Fruit fly (Drosophila melanogaster): ENCODE results near the gene CG6073.

The CG6073 gene

DNA sequence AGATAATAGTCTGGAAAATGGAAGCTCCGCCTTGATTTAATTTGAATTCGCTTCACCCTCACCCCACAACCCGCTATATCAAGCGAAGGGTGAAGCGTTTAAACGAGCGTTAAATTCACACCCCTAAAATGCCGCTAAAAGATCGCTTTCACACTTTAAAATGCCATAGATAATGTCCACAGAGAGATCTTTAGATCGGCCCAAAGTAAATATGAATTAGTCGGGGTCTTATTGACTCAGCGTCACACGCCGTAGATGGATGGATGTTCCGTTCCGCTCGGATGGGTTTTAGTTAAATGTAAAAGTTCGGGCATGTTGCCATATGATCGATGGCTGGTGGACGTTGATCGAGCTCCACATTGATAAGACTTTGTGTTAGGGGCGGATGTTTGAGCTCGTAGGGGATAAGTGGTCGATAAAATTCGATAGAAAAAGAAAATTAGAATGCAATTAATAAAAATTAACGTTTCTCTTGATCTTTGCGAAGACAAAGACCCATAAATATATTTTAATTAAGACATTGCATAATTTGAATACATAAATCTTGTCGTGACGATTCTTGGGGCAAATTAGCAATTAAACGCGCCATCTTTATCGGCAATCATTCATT, 39.5 kb upstream of the CG6073 start (continued):
- peak; percentile 86 for TF ChIP-seq CG8944 (GFP tag; optimal IDR thresholded peaks at IDR 0.05)
- no peak for TF ChIP-seq Doc2 (GFP tag; IDR thresholded peaks at IDR 0.05)
- peak; percentile 87 for TF ChIP-seq CG7786 (GFP tag; optimal IDR thresholded peaks at IDR 0.05)
- peak; percentile 86 for TF ChIP-seq Rfx (GFP tag; IDR thresholded peaks at IDR 0.05)
- peak; percentile 73 for TF ChIP-seq CG3838 (GFP tag; optimal IDR thresholded peaks at IDR 0.05)
- peak; percentile 73 for TF ChIP-seq CG14710 (tag; optimal IDR thresholded peaks at IDR 0.05)
- peak; percentile 80 for TF ChIP-seq B-H2 (GFP tag; optimal IDR thresholded peaks at IDR 0.05)
- no peak for TF ChIP-seq CG42726 (GFP tag; IDR thresholded peaks at IDR 0.05; ENCODE audit: partially characterized antibody)
- TF ChIP-seq CG31388 (GFP tag; optimal IDR thresholded peaks at IDR 0.05) = no peak
- TF ChIP-seq CG18262 (tag; optimal IDR thresholded peaks at IDR 0.05) = peak; percentile 68
- peak; percentile 86 for TF ChIP-seq CG6175 (GFP tag; IDR thresholded peaks at IDR 0.05)
- no peak for TF ChIP-seq Kr (GFP tag; optimal IDR thresholded peaks at IDR 0.05)
- peak; percentile 58 for TF ChIP-seq Rx (GFP tag; IDR thresholded peaks at IDR 0.05)
- TF ChIP-seq CG5245 (GFP tag; optimal IDR thresholded peaks at IDR 0.05) = peak; percentile 60
- peak; percentile 65 for TF ChIP-seq CG3847 (GFP tag; IDR thresholded peaks at IDR 0.05)
- TF ChIP-seq D19A (tag; optimal IDR thresholded peaks at IDR 0.05) = peak; percentile 58
- peak; percentile 63 for TF ChIP-seq Sry-δ (GFP tag; optimal IDR thresholded peaks at IDR 0.05)
- peak; percentile 43 for TF ChIP-seq Hand (GFP tag; optimal IDR thresholded peaks at IDR 0.05)
- peak; percentile 94 for TF ChIP-seq CG2875 (GFP tag; optimal IDR thresholded peaks at IDR 0.05)
- no peak for TF ChIP-seq dan (GFP tag; IDR thresholded peaks at IDR 0.05)
- peak; percentile 92 for TF ChIP-seq Hmr (GFP tag; optimal IDR thresholded peaks at IDR 0.05)
- TF ChIP-seq CG30431 (GFP tag; optimal IDR thresholded peaks at IDR 0.05) = peak; percentile 40
- TF ChIP-seq bcd (GFP tag; optimal IDR thresholded peaks at IDR 0.05) = peak; percentile 72
- peak; percentile 98 for TF ChIP-seq Med (GFP tag)
- TF ChIP-seq jumu (GFP tag; optimal IDR thresholded peaks at IDR 0.05) = peak; percentile 79
- peak; percentile 88 for TF ChIP-seq Xrp1 (GFP tag; IDR thresholded peaks at IDR 0.05)
- no peak for TF ChIP-seq row (GFP tag; IDR thresholded peaks at IDR 0.05)
- peak; percentile 80 for TF ChIP-seq CG12299 (tag; optimal IDR thresholded peaks at IDR 0.05)
- peak; percentile 86 for TF ChIP-seq pho (GFP tag; optimal IDR thresholded peaks at IDR 0.05)
- peak; percentile 50 for TF ChIP-seq Usf (GFP tag; optimal IDR thresholded peaks at IDR 0.05)
- TF ChIP-seq CG6654 (GFP tag; optimal IDR thresholded peaks at IDR 0.05) = peak; percentile 35
- TF ChIP-seq Dip2 (GFP tag; IDR thresholded peaks at IDR 0.05) = no peak
- peak; percentile 87 for TF ChIP-seq CrebB (tag; optimal IDR thresholded peaks at IDR 0.05)
- peak; percentile 88 for TF ChIP-seq NC2β (GFP tag; optimal IDR thresholded peaks at IDR 0.05)
- peak; percentile 32 for TF ChIP-seq CG17829 (tag; optimal IDR thresholded peaks at IDR 0.05)
- peak; percentile 58 for TF ChIP-seq Poxn (GFP tag; IDR thresholded peaks at IDR 0.05)
- TF ChIP-seq chinmo (GFP tag; IDR thresholded peaks at IDR 0.05; ENCODE audit: partially characterized antibody) = no peak
- TF ChIP-seq ems (GFP tag; optimal IDR thresholded peaks at IDR 0.05) = peak; percentile 78
- peak; percentile 73 for TF ChIP-seq sima (GFP tag; optimal IDR thresholded peaks at IDR 0.05)
- peak; percentile 75 for TF ChIP-seq CG12744 (GFP tag; optimal IDR thresholded peaks at IDR 0.05)
- peak; percentile 79 for TF ChIP-seq CG31441 (GFP tag; IDR thresholded peaks at IDR 0.05)
- TF ChIP-seq Ravus (GFP tag; IDR thresholded peaks at IDR 0.05) = no peak; the same call in 1 of the 2 replicates
- peak; percentile 66; the same call in 1 of the 2 replicates for TF ChIP-seq CG17612 (GFP tag; IDR thresholded peaks at IDR 0.05)
- TF ChIP-seq CG1024 (GFP tag; IDR thresholded peaks at IDR 0.05) = peak; percentile 83
- peak; percentile 7 for TF ChIP-seq Oli (tag; optimal IDR thresholded peaks at IDR 0.05)
- TF ChIP-seq sens-2 (GFP tag; IDR thresholded peaks at IDR 0.05) = peak; percentile 67
- TF ChIP-seq CG34224 (GFP tag; IDR thresholded peaks at IDR 0.05; ENCODE audit: partially characterized antibody) = no peak
- peak; percentile 85 for TF ChIP-seq CG11456 (GFP tag; IDR thresholded peaks at IDR 0.05)
- TF ChIP-seq schlank (tag; optimal IDR thresholded peaks at IDR 0.05) = peak; percentile 94
- TF ChIP-seq kni (GFP tag; optimal IDR thresholded peaks at IDR 0.05) = peak; percentile 96
- peak; percentile 48 for TF ChIP-seq grau (tag; optimal IDR thresholded peaks at IDR 0.05)
